Fruit fly (Drosophila melanogaster): Measurements from ENCODE around the gene Rpn1.

Rpn1 gene

dm6 chr3L:19931391-19931790 is 16.5 kb downstream of the Rpn1 start, which contains the start of gene CG46462:
Gene CG46462, plus strand, starts transcription at chr3L:19931691.
- no peak for TF ChIP-seq CG34367 (tag; optimal IDR thresholded peaks at IDR 0.05)
- TF ChIP-seq CG15710 (tag; optimal IDR thresholded peaks at IDR 0.05): no peak
- no peak for TF ChIP-seq CG9948 (tag; optimal IDR thresholded peaks at IDR 0.05)
- no peak for TF ChIP-seq CG8301 (tag; optimal IDR thresholded peaks at IDR 0.05)
- no peak for TF ChIP-seq CG12605 (GFP tag; IDR thresholded peaks at IDR 0.05)
- TF ChIP-seq Pif1B (GFP tag; optimal IDR thresholded peaks at IDR 0.05): no peak

- TF ChIP-seq fd96Ca (GFP tag; IDR thresholded peaks at IDR 0.05) (0 out of 3 replicates have a peak, but pooled peaks have one; percentile 10), CG12605 (GFP tag; IDR thresholded peaks at IDR 0.05) (peak; percentile 62), CG8301 (tag; optimal IDR thresholded peaks at IDR 0.05) (no peak), rn (GFP tag; IDR thresholded peaks at IDR 0.05) (no peak), Pif1A (GFP tag; optimal IDR thresholded peaks at IDR 0.05) (peak; percentile 35), Ets98B (GFP tag; IDR thresholded peaks at IDR 0.05) (peak; percentile 53), CG32121 (GFP tag; IDR thresholded peaks at IDR 0.05) (peak; percentile 26; the same call in 1 of the 2 replicates)
Observed at dm6 chr3L:19932917-19933316, 18.1 kb downstream of the Rpn1 start.

dm6 chr3L:19939024-19939423 is 24.2 kb downstream of the Rpn1 start, which contains the start of gene Ac76E:
Gene Ac76E, plus strand, starts transcription at chr3L:19939287.
- no peak for TF ChIP-seq Pif1B (GFP tag; optimal IDR thresholded peaks at IDR 0.05)
- TF ChIP-seq CG32121 (GFP tag; IDR thresholded peaks at IDR 0.05): peak; percentile 16; the same call in 1 of the 2 replicates
- TF ChIP-seq Ets98B (GFP tag; IDR thresholded peaks at IDR 0.05): peak; percentile 30; the same call in 1 of the 2 replicates
- peak; percentile 52 for TF ChIP-seq CG12605 (GFP tag; IDR thresholded peaks at IDR 0.05)
- no peak for TF ChIP-seq CG15710 (tag; optimal IDR thresholded peaks at IDR 0.05)

- TF ChIP-seq CG14655 (GFP tag; optimal IDR thresholded peaks at IDR 0.05): no peak
- no peak for TF ChIP-seq Pif1B (GFP tag; optimal IDR thresholded peaks at IDR 0.05)
- TF ChIP-seq gl (tag; optimal IDR thresholded peaks at IDR 0.05): no peak
- TF ChIP-seq CG8159 (tag; optimal IDR thresholded peaks at IDR 0.05): no peak
- TF ChIP-seq CG15710 (tag; optimal IDR thresholded peaks at IDR 0.05): no peak
- TF ChIP-seq CG13204 (GFP tag; optimal IDR thresholded peaks at IDR 0.05): no peak
- TF ChIP-seq fd96Ca (GFP tag; IDR thresholded peaks at IDR 0.05): no peak
- TF ChIP-seq rn (GFP tag; IDR thresholded peaks at IDR 0.05): no peak
- no peak for TF ChIP-seq D1 (tag; optimal IDR thresholded peaks at IDR 0.05)
- no peak for TF ChIP-seq CG10348 (GFP tag; IDR thresholded peaks at IDR 0.05)
- TF ChIP-seq Pif1A (GFP tag; optimal IDR thresholded peaks at IDR 0.05): no peak
Observed at dm6 chr3L:19940349-19940748, 25.5 kb downstream of the Rpn1 start.

dm6 chr3L:19941162-19941561 is 26.3 kb downstream of the Rpn1 start:
- TF ChIP-seq CG12605 (GFP tag; IDR thresholded peaks at IDR 0.05) (no peak), CG8301 (tag; optimal IDR thresholded peaks at IDR 0.05) (no peak), rn (GFP tag; IDR thresholded peaks at IDR 0.05) (no peak), CG9948 (tag; optimal IDR thresholded peaks at IDR 0.05) (no peak), CG34367 (tag; optimal IDR thresholded peaks at IDR 0.05) (no peak), CG15710 (tag; optimal IDR thresholded peaks at IDR 0.05) (no peak), Snoo (tag; optimal IDR thresholded peaks at IDR 0.05) (no peak), CG8159 (tag; optimal IDR thresholded peaks at IDR 0.05) (no peak), EcR (GFP tag; optimal IDR thresholded peaks at IDR 0.05) (no peak), Pif1B (GFP tag; optimal IDR thresholded peaks at IDR 0.05) (no peak), CG13204 (GFP tag; optimal IDR thresholded peaks at IDR 0.05) (no peak), Pif1A (GFP tag; optimal IDR thresholded peaks at IDR 0.05) (no peak), fd96Ca (GFP tag; IDR thresholded peaks at IDR 0.05) (no peak), CG17806 (tag; optimal IDR thresholded peaks at IDR 0.05) (no peak), CG10348 (GFP tag; IDR thresholded peaks at IDR 0.05) (no peak), CG4496 (GFP tag; IDR thresholded peaks at IDR 0.05) (no peak), CG14655 (GFP tag; optimal IDR thresholded peaks at IDR 0.05) (no peak)

- TF ChIP-seq fd96Ca (GFP tag; IDR thresholded peaks at IDR 0.05) (no peak), EcR (GFP tag; optimal IDR thresholded peaks at IDR 0.05) (no peak), CG17806 (tag; optimal IDR thresholded peaks at IDR 0.05) (no peak), CG8301 (tag; optimal IDR thresholded peaks at IDR 0.05) (no peak), Pif1B (GFP tag; optimal IDR thresholded peaks at IDR 0.05) (no peak), D1 (tag; optimal IDR thresholded peaks at IDR 0.05) (no peak), CG8159 (tag; optimal IDR thresholded peaks at IDR 0.05) (no peak), Ets98B (GFP tag; IDR thresholded peaks at IDR 0.05) (no peak), CG9948 (tag; optimal IDR thresholded peaks at IDR 0.05) (no peak), CG14655 (GFP tag; optimal IDR thresholded peaks at IDR 0.05) (no peak), CG10348 (GFP tag; IDR thresholded peaks at IDR 0.05) (no peak)
Observed at dm6 chr3L:19945469-19945868, 30.6 kb downstream of the Rpn1 start.

- no peak for TF ChIP-seq CG4496 (GFP tag; IDR thresholded peaks at IDR 0.05)
- no peak for TF ChIP-seq fd96Ca (GFP tag; IDR thresholded peaks at IDR 0.05)
Observed at dm6 chr3L:19951035-19951434, 36.2 kb downstream of the Rpn1 start, which contains the start of gene CG32219. Gene CG32219, minus strand, starts transcription at chr3L:19951135.

Data from whole organism, pupa.